Worm (Caenorhabditis elegans) whole organism, L3 larva: ENCODE results near the gene F58A4.1.

ENCODE experiments used
- fkh-10 ChIP-seq: sonication (generic microtip); optimal IDR thresholded peaks from 2 replicates; lab custom pipeline; 2017; ENCODE audit warnings: missing biosample characterization, missing genetic modification reagents, missing genetic modification characterization
- nfya-1 ChIP-seq: sonication (generic microtip); optimal IDR thresholded peaks from 2 replicates; lab custom pipeline; 2017; ENCODE audit warnings: missing genetic modification characterization, mild to moderate bottlenecking, missing compliant biosample characterization, antibody characterized with exemption, moderate library complexity; ENCODE audit not compliant: insufficient read depth
- nhr-237 ChIP-seq: fragments of 150-350 bp; optimal IDR thresholded peaks from 2 replicates; lab custom pipeline; 2014; ENCODE audit warnings: missing biosample characterization, missing genetic modification characterization
- nhr-76 ChIP-seq: fragments of 150-350 bp; sonication (generic microtip); optimal IDR thresholded peaks from 5 replicates; lab custom pipeline; 2014; ENCODE audit warnings: missing biosample characterization, missing genetic modification characterization
- snpc-4 ChIP-seq: fragments of 150-350 bp; optimal IDR thresholded peaks from 2 replicates; lab custom pipeline; 2014; ENCODE audit warnings: missing biosample characterization, missing genetic modification characterization
- unc-62 ChIP-seq: fragments of 150-350 bp; sonication (generic microtip); optimal IDR thresholded peaks from 4 replicates; lab custom pipeline; 2014; ENCODE audit warnings: missing biosample characterization, missing genetic modification reagents, missing genetic modification characterization
- ztf-11 ChIP-seq: fragments of 150-350 bp; optimal IDR thresholded peaks from 2 replicates; lab custom pipeline; 2014; ENCODE audit warnings: missing biosample characterization, missing genetic modification characterization

DNA sequence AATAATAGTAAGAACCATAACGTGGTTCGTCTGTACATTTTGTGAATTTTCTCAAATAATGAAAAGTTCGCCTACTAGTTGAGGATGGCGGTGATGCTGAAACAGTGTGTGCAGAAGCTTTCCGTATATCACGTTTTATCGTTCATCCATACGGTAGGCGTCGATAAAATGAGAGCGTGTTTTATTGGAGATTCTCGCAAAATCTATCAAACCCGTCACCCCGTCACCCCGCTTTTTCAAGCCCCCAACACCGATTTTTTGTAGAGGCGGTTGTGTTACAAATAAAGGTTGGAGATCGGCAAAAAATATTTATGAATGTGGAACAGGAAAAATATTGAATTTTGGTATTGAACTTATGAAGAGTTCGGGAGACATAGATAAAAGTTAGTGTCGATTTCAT is 10.4 kb downstream of the F58A4.1 start, which contains the start of gene clec-161:
- no peak for TF ChIP-seq ztf-11 (tag; lab: Kevin White, UChicago)
- no peak for TF ChIP-seq fkh-10
- no peak for TF ChIP-seq snpc-4
- no peak for TF ChIP-seq unc-62 (GFP tag; lab: Kevin White, UChicago)
- no peak for TF ChIP-seq nfya-1 (tag; lab: Kevin White, UChicago)
- no peak for TF ChIP-seq nhr-76 (tag; lab: Kevin White, UChicago)
- no peak for TF ChIP-seq nhr-237
